Worm (Caenorhabditis elegans): ENCODE data around the gene srj-4.

Gene srj-4

ce11 chrV:12211090-12211489 lies 48.1 kb downstream of the srj-4 start:
- TF ChIP-seq klf-2 (GFP tag; conservative IDR thresholded peaks at IDR 0.05), result no peak
- TF ChIP-seq tab-1 (GFP tag; IDR thresholded peaks at IDR 0.05), result no peak
- no peak for TF ChIP-seq med-1 (GFP tag; optimal IDR thresholded peaks at IDR 0.05; ENCODE audit: insufficient read depth)
- TF ChIP-seq ztf-23 (GFP tag; IDR thresholded peaks at IDR 0.05), result no peak
- no peak for TF ChIP-seq cog-1 (tag; optimal IDR thresholded peaks at IDR 0.05)
- TF ChIP-seq ref-1 (GFP tag; conservative IDR thresholded peaks at IDR 0.05), result no peak
- no peak for TF ChIP-seq flt-1 (GFP tag; IDR thresholded peaks at IDR 0.05)
- TF ChIP-seq T22C8.4 (GFP tag; IDR thresholded peaks at IDR 0.05), result no peak
- TF ChIP-seq ztf-29 (GFP tag; IDR thresholded peaks at IDR 0.05), result no peak

ce11 chrV:12213027-12213426 lies 50.0 kb downstream of the srj-4 start, which contains the start of gene vab-8:
TSS of gene vab-8 (plus strand) at chrV:12213327.
- TF ChIP-seq cog-1 (tag; optimal IDR thresholded peaks at IDR 0.05), result no peak

Data from whole organism, midembryonic.